Fruit fly (Drosophila melanogaster) whole organism, prepupa: ENCODE measurements around the gene CG46505.
"Not testable (repeated sequence)": the region's sequence is repeated elsewhere in the genome, so short reads cannot be mapped to it uniquely, and the experiment has no call there.

Experiments
- CG10631 ChIP-seq: fragments of 200-800 bp; sonication (Bioruptor generic); optimal IDR thresholded peaks from 2 replicates; lab custom pipeline; 2016; ENCODE audit warnings: missing biosample characterization, missing genetic modification characterization
- CG31627 ChIP-seq: fragments of 200-800 bp; sonication (Bioruptor generic); optimal IDR thresholded peaks from 3 replicates; lab custom pipeline; 2016; ENCODE audit warnings: missing biosample characterization, missing genetic modification characterization
- CG6276 ChIP-seq: fragments of 200-800 bp; sonication (Bioruptor generic); optimal IDR thresholded peaks from 2 replicates; lab custom pipeline; 2017; ENCODE audit warnings: missing biosample characterization, mild to moderate bottlenecking, missing genetic modification characterization
- CG8119 ChIP-seq: fragments of 200-800 bp; sonication (Bioruptor generic); IDR thresholded peaks from 3 replicates; pipeline ENCODE4 v1.3.6; 2022; ENCODE audit warnings: missing biosample characterization, missing genetic modification characterization
- CG8319 ChIP-seq: fragments of 200-800 bp; sonication (Bioruptor generic); optimal IDR thresholded peaks from 3 replicates; lab custom pipeline; 2016; ENCODE audit warnings: missing biosample characterization, missing genetic modification characterization
- CG9139 ChIP-seq: fragments of 200-800 bp; sonication (Bioruptor generic); optimal IDR thresholded peaks from 3 replicates; lab custom pipeline; 2017; ENCODE audit warnings: missing biosample characterization, mild to moderate bottlenecking, missing genetic modification characterization
- Smox ChIP-seq: fragments of 200-800 bp; sonication (Bioruptor generic); optimal IDR thresholded peaks from 3 replicates; lab custom pipeline; 2016; ENCODE audit warnings: missing biosample characterization, missing genetic modification characterization

dm6 chrX:22162623-22163022 lies 10.0 kb downstream of the CG46505 start, which contains the start of gene CG46507:
- TF ChIP-seq Smox (GFP tag; lab: Kevin White, UChicago); CG9139 (GFP tag; lab: Kevin White, UChicago); CG8119; CG8319; CG10631; CG31627 (GFP tag; lab: Kevin White, UChicago); CG6276 (GFP tag; lab: Kevin White, UChicago): not testable (repeated sequence)
